Fruit fly (Drosophila melanogaster) whole organism, embryonic: ENCODE data around the gene CG8097.
A peak's percentile ranks its signal among the peaks of the same experiment; 100 is the strongest.

Source experiments
- Asciz ChIP-seq: fragments of 200-800 bp; sonication (Bioruptor generic); optimal IDR thresholded peaks from 2 replicates; lab custom pipeline; 2017; ENCODE audit warnings: missing biosample characterization, mild to moderate bottlenecking, missing genetic modification characterization, missing genetic modification reagents
- CG10209 ChIP-seq: fragments of 200-800 bp; sonication (Bioruptor generic); optimal IDR thresholded peaks from 3 replicates; lab custom pipeline; 2017; ENCODE audit warnings: missing biosample characterization, mild to moderate bottlenecking, missing genetic modification characterization, missing genetic modification reagents
- CG10979 ChIP-seq: fragments of 200-800 bp; sonication (Bioruptor generic); optimal IDR thresholded peaks from 2 replicates; lab custom pipeline; 2018; ENCODE audit warnings: missing biosample characterization, mild to moderate bottlenecking, missing genetic modification characterization, moderate library complexity
- CG12071 ChIP-seq: fragments of 200-800 bp; sonication (Bioruptor generic); optimal IDR thresholded peaks from 3 replicates; lab custom pipeline; 2018; ENCODE audit warnings: missing biosample characterization, mild to moderate bottlenecking, missing genetic modification characterization
- CG12942 ChIP-seq: fragments of 200-800 bp; sonication (Bioruptor generic); optimal IDR thresholded peaks from 3 replicates; lab custom pipeline; 2016; ENCODE audit warnings: missing biosample characterization, missing genetic modification characterization
- CG13894 ChIP-seq: fragments of 200-800 bp; sonication (Bioruptor generic); optimal IDR thresholded peaks from 3 replicates; lab custom pipeline; 2018; ENCODE audit warnings: missing biosample characterization, mild to moderate bottlenecking, missing genetic modification characterization, moderate library complexity
- CG14014 ChIP-seq: fragments of 200-800 bp; sonication (Bioruptor generic); IDR thresholded peaks from 2 replicates; pipeline ENCODE4 v1.3.6; 2022; ENCODE audit warnings: missing biosample characterization, missing genetic modification characterization
- CG14667 ChIP-seq: fragments of 200-800 bp; sonication (Bioruptor generic); IDR thresholded peaks from 2 replicates; pipeline ENCODE4 v1.3.6; 2022; ENCODE audit warnings: missing biosample characterization, missing genetic modification characterization
- CG15479 ChIP-seq: fragments of 200-800 bp; sonication (Bioruptor generic); optimal IDR thresholded peaks from 3 replicates; lab custom pipeline; 2019; ENCODE audit warnings: missing biosample characterization, mild to moderate bottlenecking, missing genetic modification characterization, moderate library complexity
- CG1602 ChIP-seq: fragments of 200-800 bp; sonication (Bioruptor generic); optimal IDR thresholded peaks from 3 replicates; lab custom pipeline; 2016; ENCODE audit warnings: missing biosample characterization, missing genetic modification characterization
- CG1647 ChIP-seq: fragments of 200-800 bp; sonication (Bioruptor generic); optimal IDR thresholded peaks from 3 replicates; lab custom pipeline; 2016; ENCODE audit warnings: missing biosample characterization, missing genetic modification characterization
- CG17802 ChIP-seq: fragments of 200-800 bp; sonication (Bioruptor generic); optimal IDR thresholded peaks from 2 replicates; lab custom pipeline; 2018; ENCODE audit warnings: missing biosample characterization, mild to moderate bottlenecking, missing genetic modification characterization, moderate library complexity
- CG1832 ChIP-seq: fragments of 200-800 bp; sonication (Bioruptor generic); optimal IDR thresholded peaks from 2 replicates; lab custom pipeline; 2017; ENCODE audit warnings: missing biosample characterization, mild to moderate bottlenecking, missing genetic modification characterization, inconsistent platforms
- CG2889 ChIP-seq: fragments of 200-800 bp; sonication (Bioruptor generic); IDR thresholded peaks from 3 replicates; pipeline ENCODE4 v1.3.6; 2022; ENCODE audit warnings: missing biosample characterization, missing genetic modification characterization
- CG3065 ChIP-seq: fragments of 200-800 bp; sonication (Bioruptor generic); optimal IDR thresholded peaks from 2 replicates; lab custom pipeline; 2016; ENCODE audit warnings: missing biosample characterization, missing genetic modification characterization
- CG31441 ChIP-seq: fragments of 200-800 bp; sonication (Bioruptor generic); IDR thresholded peaks from 2 replicates; pipeline ENCODE4 v1.3.6; 2022; ENCODE audit warnings: missing biosample characterization, missing genetic modification characterization
- CG3838 ChIP-seq: fragments of 200-800 bp; sonication (Bioruptor generic); optimal IDR thresholded peaks from 3 replicates; lab custom pipeline; 2016; ENCODE audit warnings: missing biosample characterization, missing genetic modification characterization
- CG4404 ChIP-seq: fragments of 200-800 bp; sonication (Bioruptor generic); IDR thresholded peaks from 2 replicates; pipeline ENCODE4 v1.3.6; 2022; ENCODE audit warnings: missing biosample characterization, missing genetic modification characterization
- CG6175 ChIP-seq: fragments of 200-800 bp; sonication (Bioruptor generic); IDR thresholded peaks from 3 replicates; pipeline ENCODE4 v1.3.6; 2022; ENCODE audit warnings: missing biosample characterization, missing genetic modification characterization
- CG6689 ChIP-seq: fragments of 200-800 bp; sonication (Bioruptor generic); IDR thresholded peaks from 2 replicates; pipeline ENCODE4 v1.3.6; 2022; ENCODE audit warnings: missing biosample characterization, missing genetic modification characterization
- CG9876 ChIP-seq: fragments of 200-800 bp; sonication (Bioruptor generic); optimal IDR thresholded peaks from 2 replicates; lab custom pipeline; 2016; ENCODE audit warnings: missing biosample characterization, missing genetic modification characterization
- Dbx ChIP-seq: fragments of 200-800 bp; sonication (Bioruptor generic); IDR thresholded peaks from 3 replicates; pipeline ENCODE4 v1.3.6; 2022; ENCODE audit warnings: missing biosample characterization, missing genetic modification characterization
- Dip3 ChIP-seq: fragments of 200-800 bp; sonication (Bioruptor generic); optimal IDR thresholded peaks from 3 replicates; lab custom pipeline; 2016; ENCODE audit warnings: missing biosample characterization, missing genetic modification characterization
- Dll ChIP-seq: fragments of 200-800 bp; sonication (Bioruptor generic); IDR thresholded peaks from 4 replicates; pipeline ENCODE4 v1.3.6; 2022; ENCODE audit warnings: missing biosample characterization, missing genetic modification characterization; ENCODE audit not compliant: partially characterized antibody
- Eip74EF ChIP-seq, 2 experiments: fragments of 200-800 bp in 1 of 2; fragments of >200 bp in 1 of 2; sonication (Bioruptor generic) in 1 of 2; optimal IDR thresholded peaks; 2 replicates each; lab custom pipeline; 2017 to 2019; ENCODE audit warnings: missing biosample characterization in 2 of 2, missing genetic modification characterization in 2 of 2, mild to moderate bottlenecking in 1 of 2, moderate library complexity in 1 of 2
- H2.0 ChIP-seq: fragments of 200-800 bp; sonication (Bioruptor generic); IDR thresholded peaks from 2 replicates; pipeline ENCODE4 v1.3.6; 2022; ENCODE audit warnings: missing biosample characterization, missing genetic modification characterization
- HLH3B ChIP-seq: fragments of 200-800 bp; sonication (Bioruptor generic); IDR thresholded peaks from 2 replicates; pipeline ENCODE4 v1.3.6; 2022; ENCODE audit warnings: missing biosample characterization, missing genetic modification characterization
- MESR4 ChIP-seq: fragments of 200-800 bp; sonication (Bioruptor generic); optimal IDR thresholded peaks from 2 replicates; lab custom pipeline; 2018; ENCODE audit warnings: missing biosample characterization, mild to moderate bottlenecking, missing genetic modification characterization, moderate library complexity
- Mrtf ChIP-seq: fragments of 200-800 bp; sonication (Bioruptor generic); IDR thresholded peaks from 3 replicates; pipeline ENCODE4 v1.3.6; 2022; ENCODE audit warnings: missing biosample characterization, missing genetic modification characterization
- Sox100B ChIP-seq: fragments of 200-800 bp; sonication (Bioruptor generic); optimal IDR thresholded peaks from 3 replicates; lab custom pipeline; 2018; ENCODE audit warnings: missing biosample characterization, mild to moderate bottlenecking, missing genetic modification characterization
- ara ChIP-seq: fragments of 200-800 bp; sonication (Bioruptor generic); IDR thresholded peaks from 2 replicates; pipeline ENCODE4 v1.3.6; 2022; ENCODE audit warnings: missing biosample characterization, missing genetic modification characterization
- ash1 ChIP-seq: fragments of 200-800 bp; sonication (Bioruptor generic); optimal IDR thresholded peaks from 2 replicates; lab custom pipeline; 2018; ENCODE audit warnings: missing biosample characterization, mild to moderate bottlenecking, missing genetic modification characterization
- bcd ChIP-seq: fragments of 200-800 bp; sonication (Bioruptor generic); optimal IDR thresholded peaks from 2 replicates; lab custom pipeline; 2017; ENCODE audit warnings: missing biosample characterization, mild to moderate bottlenecking, missing genetic modification characterization
- cad ChIP-seq: fragments of >200 bp; optimal IDR thresholded peaks from 2 replicates; lab custom pipeline; 2017; ENCODE audit warnings: missing biosample characterization, missing genetic modification characterization
- esg ChIP-seq: fragments of 200-800 bp; sonication (Bioruptor generic); conservative IDR thresholded peaks from 2 replicates; pipeline ENCODE4 v1.3.6; 2022; ENCODE audit warnings: missing biosample characterization, missing genetic modification characterization
- fd102C ChIP-seq: fragments of 200-800 bp; sonication (Bioruptor generic); optimal IDR thresholded peaks from 2 replicates; lab custom pipeline; 2018; ENCODE audit warnings: missing biosample characterization, mild to moderate bottlenecking, missing genetic modification characterization, moderate library complexity
- gem ChIP-seq: fragments of 200-800 bp; sonication (Bioruptor generic); optimal IDR thresholded peaks from 2 replicates; lab custom pipeline; 2019; ENCODE audit warnings: missing biosample characterization, mild to moderate bottlenecking, missing genetic modification characterization, moderate library complexity
- hkb ChIP-seq, 2 experiments: fragments of 200-800 bp in 1 of 2; fragments of >200 bp in 1 of 2; sonication (Bioruptor generic) in 1 of 2; IDR thresholded peaks in 1 of 2; optimal IDR thresholded peaks in 1 of 2; 2 replicates each; pipeline versions ENCODE4 v1.3.6 to Lab custom; 2017 to 2022; ENCODE audit warnings: missing biosample characterization in 1 of 2, missing genetic modification characterization in 1 of 2
- kni ChIP-seq: fragments of 200-800 bp; sonication (Bioruptor generic); optimal IDR thresholded peaks from 3 replicates; lab custom pipeline; 2017; ENCODE audit warnings: mild to moderate bottlenecking, missing biosample characterization, missing genetic modification reagents, missing genetic modification characterization
- maf-S ChIP-seq: fragments of 200-800 bp; sonication (Bioruptor generic); optimal IDR thresholded peaks from 2 replicates; lab custom pipeline; 2016; ENCODE audit warnings: missing biosample characterization, missing genetic modification characterization
- onecut ChIP-seq: fragments of 200-800 bp; sonication (Bioruptor generic); IDR thresholded peaks from 2 replicates; pipeline ENCODE4 v1.3.6; 2022; ENCODE audit warnings: missing biosample characterization, missing genetic modification characterization
- pros ChIP-seq: fragments of 200-800 bp; sonication (Bioruptor generic); optimal IDR thresholded peaks from 3 replicates; lab custom pipeline; 2019; ENCODE audit warnings: missing biosample characterization, mild to moderate bottlenecking, missing genetic modification characterization, moderate library complexity
- pum ChIP-seq: fragments of 200-800 bp; sonication (Bioruptor generic); optimal IDR thresholded peaks from 2 replicates; lab custom pipeline; 2016; ENCODE audit warnings: missing biosample characterization, missing genetic modification characterization
- sens ChIP-seq: fragments of 200-800 bp; sonication (Bioruptor generic); peaks from one replicate; lab custom pipeline; 2016; ENCODE audit warnings: missing biosample characterization, missing genetic modification characterization
- sens-2 ChIP-seq: fragments of 200-800 bp; sonication (Bioruptor generic); IDR thresholded peaks from 2 replicates; pipeline ENCODE4 v1.3.6; 2022; ENCODE audit warnings: missing biosample characterization, missing genetic modification characterization
- shn ChIP-seq: fragments of 200-800 bp; sonication (Bioruptor generic); optimal IDR thresholded peaks from 3 replicates; lab custom pipeline; 2016; ENCODE audit warnings: missing biosample characterization, missing genetic modification characterization
- slou ChIP-seq: fragments of 200-800 bp; sonication (Bioruptor generic); optimal IDR thresholded peaks from 3 replicates; lab custom pipeline; 2016; ENCODE audit warnings: missing biosample characterization, missing genetic modification characterization
- toy ChIP-seq: fragments of 200-800 bp; sonication (Bioruptor generic); IDR thresholded peaks from 2 replicates; pipeline ENCODE4 v1.3.6; 2022; ENCODE audit warnings: missing biosample characterization, missing genetic modification characterization
- trem ChIP-seq: fragments of 200-800 bp; optimal IDR thresholded peaks from 3 replicates; lab custom pipeline; 2019; ENCODE audit warnings: missing biosample characterization, mild to moderate bottlenecking, missing genetic modification characterization, moderate library complexity
- vfl ChIP-seq: fragments of 200-800 bp; sonication (Bioruptor generic); optimal IDR thresholded peaks from 2 replicates; lab custom pipeline; 2016; ENCODE audit warnings: missing biosample characterization, missing genetic modification characterization
- zf30C ChIP-seq: fragments of 200-800 bp; sonication (Bioruptor generic); optimal IDR thresholded peaks from 3 replicates; lab custom pipeline; 2018; ENCODE audit warnings: missing biosample characterization, mild to moderate bottlenecking, missing genetic modification characterization

CG8097 gene

dm6 chrX:15622970-15623402 is 40.0 kb downstream of the CG8097 start (continued):
- TF ChIP-seq CG13894 (tag; lab: Kevin White, UChicago) (no peak), sens-2 (GFP tag; lab: Robert Waterston, UW) (peak; percentile 69), HLH3B (GFP tag; lab: Robert Waterston, UW) (peak; percentile 93), CG1832 (GFP tag; lab: Kevin White, UChicago) (no peak), ash1 (GFP tag; lab: Kevin White, UChicago) (no peak), trem (tag; lab: Kevin White, UChicago) (no peak), cad (GFP tag; lab: Kevin White, UChicago) (no peak), CG6175 (GFP tag; lab: Robert Waterston, UW) (peak; percentile 82; the same call in 2 of the 3 replicates), CG1602 (GFP tag; lab: Kevin White, UChicago) (peak; percentile 53), MESR4 (GFP tag; lab: Kevin White, UChicago) (no peak), Dbx (peak; percentile 89), Dll (GFP tag; lab: Robert Waterston, UW) (no peak), H2.0 (peak; percentile 86), kni (GFP tag; lab: Kevin White, UChicago) (no peak), pros (no peak), CG10979 (tag; lab: Kevin White, UChicago) (peak; percentile 70), Dip3 (peak; percentile 67), CG3838 (GFP tag; lab: Kevin White, UChicago) (no peak), CG10209 (GFP tag; lab: Kevin White, UChicago) (peak; percentile 60), CG12071 (GFP tag; lab: Kevin White, UChicago) (peak; percentile 73), Mrtf (GFP tag; lab: Robert Waterston, UW) (peak; percentile 85), esg (GFP tag; lab: Robert Waterston, UW) (peak; percentile 82), pum (GFP tag; lab: Kevin White, UChicago) (peak; percentile 90), CG14014 (GFP tag; lab: Robert Waterston, UW) (peak; percentile 89), hkb (optimal IDR thresholded peaks at IDR 0.05; lab: Kevin White, UChicago) (no peak), hkb (GFP tag; IDR thresholded peaks at IDR 0.05; lab: Robert Waterston, UW) (peak; percentile 92), sens (GFP tag; lab: Kevin White, UChicago) (peak; percentile 90), fd102C (no peak), shn (GFP tag; lab: Kevin White, UChicago) (peak; percentile 64), Asciz (GFP tag; lab: Kevin White, UChicago) (peak; percentile 67), CG3065 (peak; percentile 8), Eip74EF (GFP tag; optimal IDR thresholded peaks at IDR 0.05; lab: Kevin White, UChicago) (peak in 1 of 2 experiments; percentile 67), CG6689 (peak; percentile 81), slou (GFP tag; lab: Kevin White, UChicago) (peak; percentile 55), CG31441 (GFP tag; lab: Robert Waterston, UW) (peak; percentile 82), CG4404 (GFP tag; lab: Robert Waterston, UW) (no peak), CG14667 (GFP tag; lab: Robert Waterston, UW) (peak; percentile 78), vfl (GFP tag; lab: Kevin White, UChicago) (no peak), gem (peak; percentile 85), maf-S (GFP tag; lab: Kevin White, UChicago) (peak; percentile 56), CG1647 (peak; percentile 14), CG12942 (GFP tag; lab: Kevin White, UChicago) (peak; percentile 57), toy (peak; percentile 60; the same call in 1 of the 2 replicates), CG2889 (GFP tag; lab: Robert Waterston, UW) (peak; percentile 78), CG9876 (GFP tag; lab: Kevin White, UChicago) (peak; percentile 49), Sox100B (peak; percentile 73), CG17802 (tag; lab: Kevin White, UChicago) (peak; percentile 26), zf30C (GFP tag; lab: Kevin White, UChicago) (no peak), onecut (GFP tag; lab: Robert Waterston, UW) (peak; percentile 79), CG15479 (GFP tag; lab: Kevin White, UChicago) (no peak), ara (peak; percentile 77), bcd (peak; percentile 72)
